Worm (Caenorhabditis elegans) whole organism, late embryonic: ENCODE results near the gene erg-28.
A peak's percentile ranks its signal among the peaks of the same experiment; 100 is the strongest.

ENCODE experiments used
- C08G9.2 ChIP-seq: sonication (generic microtip); optimal IDR thresholded peaks from 2 replicates; lab custom pipeline; 2016; ENCODE audit warnings: mild to moderate bottlenecking, missing genetic modification characterization, moderate library complexity, missing compliant biosample characterization
- F13H6.1 ChIP-seq: sonication (generic microtip); optimal IDR thresholded peaks from 2 replicates; lab custom pipeline; 2016; ENCODE audit warnings: missing genetic modification characterization, missing compliant biosample characterization
- K09A11.1 ChIP-seq: sonication (generic microtip); optimal IDR thresholded peaks from 2 replicates; lab custom pipeline; 2017; ENCODE audit warnings: antibody characterized with exemption, mild to moderate bottlenecking, missing genetic modification characterization, missing compliant biosample characterization; ENCODE audit not compliant: insufficient read depth
- Y22D7AL.16 ChIP-seq: sonication (generic microtip); optimal IDR thresholded peaks from 2 replicates; lab custom pipeline; 2016; ENCODE audit warnings: missing genetic modification characterization, missing compliant biosample characterization
- ama-1 ChIP-seq: fragments of 150-350 bp; optimal IDR thresholded peaks from 2 replicates; lab custom pipeline; 2014
- ceh-14 ChIP-seq: sonication (generic microtip); optimal IDR thresholded peaks from 2 replicates; lab custom pipeline; 2016; ENCODE audit warnings: missing genotype, missing genetic modification characterization, missing compliant biosample characterization
- ceh-18 ChIP-seq: sonication (generic microtip); optimal IDR thresholded peaks from 2 replicates; lab custom pipeline; 2016; ENCODE audit warnings: missing genetic modification characterization, missing compliant biosample characterization
- ceh-45 ChIP-seq: fragments of 200-800 bp; sonication (Bioruptor generic); IDR thresholded peaks from 2 replicates; pipeline ENCODE4 v1.3.6; 2022; ENCODE audit warnings: missing genetic modification reagents, missing genetic modification characterization, missing compliant biosample characterization
- che-1 ChIP-seq: sonication (generic microtip); optimal IDR thresholded peaks from 2 replicates; lab custom pipeline; 2016; ENCODE audit warnings: mild to moderate bottlenecking, missing genetic modification characterization, missing compliant biosample characterization
- dmd-4 ChIP-seq: sonication (generic microtip); optimal IDR thresholded peaks from 2 replicates; lab custom pipeline; 2016; ENCODE audit warnings: borderline replicate concordance, missing genetic modification characterization, missing compliant biosample characterization
- elt-2 ChIP-seq: sonication (generic microtip); optimal IDR thresholded peaks from 2 replicates; lab custom pipeline; 2016; ENCODE audit warnings: missing genetic modification reagents, missing genetic modification characterization, missing compliant biosample characterization
- elt-4 ChIP-seq: sonication (generic microtip); optimal IDR thresholded peaks from 2 replicates; lab custom pipeline; 2016; ENCODE audit warnings: missing genetic modification characterization, missing compliant biosample characterization
- ets-4 ChIP-seq: sonication (generic microtip); optimal IDR thresholded peaks from 2 replicates; lab custom pipeline; 2016; ENCODE audit warnings: missing genetic modification characterization, missing compliant biosample characterization
- eyg-1 ChIP-seq: sonication (generic microtip); optimal IDR thresholded peaks from 2 replicates; lab custom pipeline; 2016; ENCODE audit warnings: missing genotype, missing genetic modification characterization, missing compliant biosample characterization
- fax-1 ChIP-seq: sonication (generic microtip); optimal IDR thresholded peaks from 2 replicates; lab custom pipeline; 2016; ENCODE audit warnings: missing genotype, missing genetic modification characterization, missing compliant biosample characterization
- fkh-10 ChIP-seq: fragments of 150-350 bp; optimal IDR thresholded peaks from 2 replicates; lab custom pipeline; 2014; ENCODE audit warnings: missing biosample characterization, missing genetic modification reagents, missing genetic modification characterization
- hlh-13 ChIP-seq: fragments of 200-800 bp; sonication (Bioruptor generic); optimal IDR thresholded peaks from 2 replicates; lab custom pipeline; 2018; ENCODE audit warnings: mild to moderate bottlenecking, missing genetic modification characterization, missing compliant biosample characterization
- hlh-15 ChIP-seq: sonication (generic microtip); optimal IDR thresholded peaks from 2 replicates; lab custom pipeline; 2016; ENCODE audit warnings: missing genetic modification characterization, missing compliant biosample characterization
- hlh-30 ChIP-seq: sonication (generic microtip); optimal IDR thresholded peaks from 2 replicates; lab custom pipeline; 2017; ENCODE audit warnings: antibody characterized with exemption, missing genetic modification characterization, missing compliant biosample characterization; ENCODE audit not compliant: insufficient read depth
- hlh-6 ChIP-seq: sonication (generic microtip); optimal IDR thresholded peaks from 2 replicates; lab custom pipeline; 2016; ENCODE audit warnings: missing genotype, missing genetic modification characterization, missing compliant biosample characterization
- hlh-8 ChIP-seq: sonication (generic microtip); optimal IDR thresholded peaks from 2 replicates; lab custom pipeline; 2016; ENCODE audit warnings: missing genotype, missing genetic modification characterization, missing compliant biosample characterization
- nfya-1 ChIP-seq: sonication (generic microtip); optimal IDR thresholded peaks from 2 replicates; lab custom pipeline; 2017; ENCODE audit warnings: missing genetic modification characterization, mild to moderate bottlenecking, missing compliant biosample characterization, antibody characterized with exemption, moderate library complexity
- nhr-11 ChIP-seq: fragments of 150-350 bp; optimal IDR thresholded peaks from 2 replicates; lab custom pipeline; 2014; ENCODE audit warnings: missing biosample characterization, missing genetic modification characterization
- pag-3 ChIP-seq: sonication (generic microtip); optimal IDR thresholded peaks from 2 replicates; lab custom pipeline; 2016; ENCODE audit warnings: missing compliant biosample characterization, missing genetic modification characterization, borderline replicate concordance
- pha-2 ChIP-seq: sonication (generic microtip); optimal IDR thresholded peaks from 2 replicates; lab custom pipeline; 2017; ENCODE audit warnings: mild to moderate bottlenecking, missing genetic modification characterization, missing compliant biosample characterization
- pha-4 ChIP-seq: fragments of 150-350 bp; optimal IDR thresholded peaks from 2 replicates; lab custom pipeline; 2018; ENCODE audit warnings: missing biosample characterization, missing genetic modification reagents, missing genetic modification characterization
- pqm-1 ChIP-seq: sonication (generic microtip); optimal IDR thresholded peaks from 2 replicates; lab custom pipeline; 2016; ENCODE audit warnings: missing genetic modification characterization, missing compliant biosample characterization
- pros-1 ChIP-seq: fragments of 150-350 bp; optimal IDR thresholded peaks from 2 replicates; lab custom pipeline; 2014; ENCODE audit warnings: missing biosample characterization, missing genetic modification reagents, missing genetic modification characterization
- ref-2 ChIP-seq: sonication (generic microtip); optimal IDR thresholded peaks from 2 replicates; lab custom pipeline; 2016; ENCODE audit warnings: missing genetic modification characterization, missing compliant biosample characterization
- rnt-1 ChIP-seq: sonication (generic microtip); optimal IDR thresholded peaks from 2 replicates; lab custom pipeline; 2016; ENCODE audit warnings: missing genetic modification characterization, missing compliant biosample characterization
- syd-9 ChIP-seq: sonication (generic microtip); optimal IDR thresholded peaks from 2 replicates; lab custom pipeline; 2016; ENCODE audit warnings: mild to moderate bottlenecking, missing genetic modification characterization, moderate library complexity, missing compliant biosample characterization
- tbx-2 ChIP-seq: sonication (generic microtip); optimal IDR thresholded peaks from 2 replicates; lab custom pipeline; 2016; ENCODE audit warnings: missing genetic modification characterization, missing compliant biosample characterization
- ttx-3 ChIP-seq: sonication (generic microtip); optimal IDR thresholded peaks from 2 replicates; lab custom pipeline; 2016; ENCODE audit warnings: missing genetic modification reagents, missing genetic modification characterization, missing compliant biosample characterization
- unc-3 ChIP-seq, 2 experiments: fragments of 200-800 bp in 1 of 2; sonication (Bioruptor generic) in 1 of 2; sonication (generic microtip) in 1 of 2; conservative IDR thresholded peaks in 1 of 2; optimal IDR thresholded peaks in 1 of 2; 2 replicates each; pipeline versions ENCODE4 v1.3.6 to Lab custom; 2016 to 2022; ENCODE audit warnings: missing compliant biosample characterization in 2 of 2, missing genetic modification characterization in 2 of 2, missing genetic modification reagents in 1 of 2
- unc-42 ChIP-seq: sonication (generic microtip); optimal IDR thresholded peaks from 2 replicates; lab custom pipeline; 2016; ENCODE audit warnings: missing genotype, missing genetic modification characterization, missing compliant biosample characterization
- unc-55 ChIP-seq: sonication (generic microtip); optimal IDR thresholded peaks from 2 replicates; lab custom pipeline; 2017; ENCODE audit warnings: missing biosample characterization, missing genetic modification reagents, missing genetic modification characterization
- unc-86 ChIP-seq: sonication (generic microtip); optimal IDR thresholded peaks from 2 replicates; lab custom pipeline; 2016; ENCODE audit warnings: missing genetic modification characterization, missing compliant biosample characterization
- ztf-16 ChIP-seq: sonication (generic microtip); optimal IDR thresholded peaks from 2 replicates; lab custom pipeline; 2017; ENCODE audit warnings: missing genetic modification characterization, missing compliant biosample characterization

The erg-28 gene

DNA sequence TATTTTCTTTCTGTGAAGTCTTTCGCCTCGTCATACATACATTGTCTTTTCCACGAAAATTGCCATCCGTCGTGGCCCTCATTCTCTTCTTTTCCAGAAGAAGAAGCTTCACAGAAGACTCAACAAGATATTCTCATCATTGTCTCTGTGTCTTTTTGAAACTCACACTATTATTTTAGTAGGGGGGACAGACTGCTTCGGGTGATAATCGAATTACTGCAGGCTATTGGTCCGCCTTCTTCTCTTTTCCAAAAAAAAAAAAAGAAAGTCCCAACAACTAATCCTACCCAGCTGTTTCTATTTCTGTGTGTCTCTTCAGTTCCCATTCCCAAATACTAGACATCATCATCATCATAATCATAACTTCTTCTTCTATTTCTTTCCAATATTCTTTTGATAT is 23.8 kb upstream of the erg-28 start:
- peak; percentile 89 for TF ChIP-seq unc-42 (tag; lab: Kevin White, UChicago)
- no peak for TF ChIP-seq nfya-1 (tag; lab: Kevin White, UChicago)

DNA sequence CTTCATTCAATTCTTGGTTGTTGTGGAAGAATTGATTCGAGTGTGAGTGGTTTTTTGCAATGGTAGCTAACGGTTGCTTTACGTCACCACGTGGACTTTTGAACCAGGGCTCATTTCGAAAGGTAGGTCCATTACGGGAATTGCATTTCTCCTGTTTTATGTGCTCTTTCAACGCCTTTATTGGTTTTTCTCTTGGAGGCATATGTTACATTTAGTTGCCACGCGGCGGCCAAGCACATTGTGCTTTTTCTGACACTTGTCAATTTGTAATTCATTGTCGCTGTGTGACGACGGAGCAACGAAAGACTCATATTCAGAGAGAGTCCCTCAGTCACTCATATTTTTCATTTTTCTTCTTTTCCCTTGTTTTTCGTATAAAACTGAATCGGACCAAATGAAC is 22.4 kb upstream of the erg-28 start:
- TF ChIP-seq F13H6.1, result no peak
- TF ChIP-seq ttx-3 (tag; lab: Kevin White, UChicago), result no peak
- TF ChIP-seq unc-42 (tag; lab: Kevin White, UChicago), result no peak
- TF ChIP-seq pha-4 (tag; lab: Kevin White, UChicago), result no peak
- no peak for TF ChIP-seq ztf-16
- TF ChIP-seq rnt-1, result no peak
- TF ChIP-seq Y22D7AL.16, result no peak
- no peak for TF ChIP-seq hlh-13
- TF ChIP-seq fax-1 (tag; lab: Kevin White, UChicago), result no peak
- TF ChIP-seq eyg-1 (tag; lab: Kevin White, UChicago), result no peak
- no peak for TF ChIP-seq unc-55
- no peak for TF ChIP-seq tbx-2 (tag; lab: Kevin White, UChicago)
- no peak for TF ChIP-seq pqm-1 (tag; lab: Kevin White, UChicago)
- no peak for TF ChIP-seq ceh-45 (GFP tag; lab: Robert Waterston, UW)
- no peak for TF ChIP-seq hlh-15
- no peak for TF ChIP-seq dmd-4
- no peak for TF ChIP-seq hlh-6 (tag; lab: Kevin White, UChicago)

DNA sequence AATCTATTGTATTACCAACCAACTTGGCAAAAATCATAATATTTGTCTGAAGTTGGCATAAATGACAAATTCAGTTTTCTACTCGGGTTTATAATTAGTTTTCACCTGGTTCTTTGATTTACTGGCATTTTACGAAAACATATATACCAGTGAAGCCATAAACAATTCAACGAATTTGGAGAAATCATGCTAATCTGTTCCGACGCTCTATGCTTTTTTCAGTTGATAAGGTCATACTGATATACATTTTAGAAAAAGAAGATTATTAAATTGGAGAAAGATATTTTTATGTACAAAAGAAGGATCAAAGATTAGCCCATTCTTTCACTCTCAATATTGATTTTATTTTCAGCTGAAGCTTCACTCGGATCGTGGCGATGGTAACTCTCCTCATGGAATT is 20.4 kb upstream of the erg-28 start:
- TF ChIP-seq ztf-16 (no peak), elt-2 (no peak), ama-1 (lab: Kevin White, UChicago) (no peak), syd-9 (tag; lab: Kevin White, UChicago) (no peak), hlh-30 (tag; lab: Kevin White, UChicago) (no peak), pros-1 (tag; lab: Kevin White, UChicago) (no peak), F13H6.1 (no peak), ets-4 (tag; lab: Kevin White, UChicago) (no peak), ceh-14 (tag; lab: Kevin White, UChicago) (no peak), unc-42 (tag; lab: Kevin White, UChicago) (no peak), pqm-1 (tag; lab: Kevin White, UChicago) (no peak)

DNA sequence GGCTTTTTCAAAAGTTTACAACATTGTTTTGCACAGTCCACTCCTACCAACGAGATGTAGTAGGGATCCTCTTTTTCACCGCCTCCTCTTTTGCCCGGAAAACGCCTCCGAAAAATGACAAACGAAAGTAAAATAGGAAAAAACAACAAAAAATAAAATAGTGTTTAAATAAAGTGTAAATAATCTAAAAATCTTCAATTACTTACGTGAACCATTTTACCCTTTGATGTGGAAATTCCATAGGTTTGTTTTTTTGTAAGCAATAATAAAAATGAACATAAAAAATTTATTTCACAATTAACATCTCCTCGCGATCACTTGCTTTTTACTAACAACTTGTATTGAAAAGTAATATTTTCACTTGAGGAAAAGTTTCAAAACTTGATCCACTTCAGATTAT is 19.2 kb upstream of the erg-28 start, which contains the start of gene C14C10.1:
Gene C14C10.1 (plus strand): TSS at position 301 of the 400 bp plus-strand sequence.
- no peak for TF ChIP-seq ttx-3 (tag; lab: Kevin White, UChicago)
- no peak for TF ChIP-seq K09A11.1

DNA sequence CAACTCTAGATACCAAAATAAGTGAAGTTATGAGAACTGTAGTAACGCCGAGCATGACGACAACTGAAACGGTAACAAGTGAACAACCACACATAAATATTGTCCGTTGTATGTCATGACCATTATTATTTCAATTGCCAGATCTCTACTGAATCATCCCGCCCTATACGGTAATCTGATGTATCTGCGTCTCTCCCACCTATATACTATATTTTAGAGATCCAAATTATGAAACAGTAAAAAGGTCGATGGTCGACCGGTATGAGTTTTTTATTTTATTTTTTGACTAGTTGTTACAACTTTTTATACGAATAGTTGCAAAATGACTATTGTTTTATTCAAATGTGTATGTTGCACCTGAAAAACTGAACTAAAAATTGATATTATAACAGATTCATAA is 16.6 kb upstream of the erg-28 start, which contains the start of gene ttr-43:
Gene ttr-43 (minus strand): TSS at position 101 of the 400 bp plus-strand sequence.
- TF ChIP-seq elt-4 (tag; lab: Kevin White, UChicago) (no peak), pag-3 (tag; lab: Kevin White, UChicago) (no peak), fkh-10 (GFP tag; lab: Kevin White, UChicago) (no peak), pqm-1 (tag; lab: Kevin White, UChicago) (no peak), unc-86 (tag; lab: Kevin White, UChicago) (no peak), che-1 (tag; lab: Kevin White, UChicago) (no peak), unc-3 (GFP tag; conservative IDR thresholded peaks at IDR 0.05; lab: Robert Waterston, UW) (no peak), unc-3 (tag; optimal IDR thresholded peaks at IDR 0.05; lab: Kevin White, UChicago) (no peak), pha-2 (tag; lab: Kevin White, UChicago) (no peak), syd-9 (tag; lab: Kevin White, UChicago) (no peak), ref-2 (no peak), C08G9.2 (tag; lab: Kevin White, UChicago) (no peak), ceh-18 (no peak), hlh-8 (tag; lab: Kevin White, UChicago) (no peak), nhr-11 (tag; lab: Kevin White, UChicago) (no peak), hlh-15 (no peak)
- TF ChIP-seq, all 69 proteins: peak for 0
